Worm (Caenorhabditis elegans) whole organism, L2 larva: ENCODE results near the gene gtsf-1.

Experiments used
- C34F6.9 ChIP-seq: fragments of 150-350 bp; optimal IDR thresholded peaks from 2 replicates; lab custom pipeline; 2014; ENCODE audit warnings: missing biosample characterization, missing genetic modification characterization
- F13H6.1 ChIP-seq: sonication (generic microtip); optimal IDR thresholded peaks from 2 replicates; lab custom pipeline; 2016; ENCODE audit warnings: missing genetic modification characterization, missing compliant biosample characterization
- Y55F3AM.14 ChIP-seq: fragments of 200-800 bp; sonication (Bioruptor generic); optimal IDR thresholded peaks from 2 replicates; lab custom pipeline; 2018; ENCODE audit warnings: mild to moderate bottlenecking, missing genetic modification characterization, missing compliant biosample characterization
- alr-1 ChIP-seq: fragments of 150-350 bp; optimal IDR thresholded peaks from 2 replicates; lab custom pipeline; 2014; ENCODE audit warnings: missing biosample characterization, missing genetic modification characterization
- aly-2 ChIP-seq: fragments of 150-350 bp; optimal IDR thresholded peaks from 2 replicates; lab custom pipeline; 2014; ENCODE audit warnings: missing biosample characterization, missing genetic modification characterization
- ceh-16 ChIP-seq: fragments of 150-350 bp; optimal IDR thresholded peaks from 2 replicates; lab custom pipeline; 2014; ENCODE audit warnings: missing biosample characterization, missing genetic modification characterization
- ceh-82 ChIP-seq: fragments of 150-350 bp; optimal IDR thresholded peaks from 2 replicates; lab custom pipeline; 2014; ENCODE audit warnings: missing biosample characterization, missing genetic modification characterization
- crh-2 ChIP-seq: sonication (generic microtip); optimal IDR thresholded peaks from 2 replicates; lab custom pipeline; 2017; ENCODE audit warnings: missing biosample characterization, missing genetic modification characterization
- dmd-4 ChIP-seq: sonication (generic microtip); optimal IDR thresholded peaks from 2 replicates; lab custom pipeline; 2017; ENCODE audit warnings: missing biosample characterization, missing genetic modification characterization
- elt-1 ChIP-seq: fragments of 150-350 bp; optimal IDR thresholded peaks from 2 replicates; lab custom pipeline; 2014; ENCODE audit warnings: missing biosample characterization, missing genetic modification characterization
- gmeb-1 ChIP-seq: fragments of 150-350 bp; optimal IDR thresholded peaks from 2 replicates; lab custom pipeline; 2014; ENCODE audit warnings: missing biosample characterization, missing genetic modification characterization
- lin-11 ChIP-seq: fragments of 150-350 bp; sonication (generic microtip); optimal IDR thresholded peaks from 2 replicates; lab custom pipeline; 2014; ENCODE audit warnings: missing biosample characterization, missing genetic modification characterization, inconsistent platforms, mixed read lengths
- lin-13 ChIP-seq: fragments of 150-350 bp; optimal IDR thresholded peaks from 2 replicates; lab custom pipeline; 2014; ENCODE audit warnings: missing biosample characterization, missing genetic modification reagents, missing genetic modification characterization
- lin-39 ChIP-seq: fragments of 150-350 bp; optimal IDR thresholded peaks from 2 replicates; lab custom pipeline; 2014; ENCODE audit warnings: missing biosample characterization, missing genetic modification reagents, missing genetic modification characterization
- lsy-2 ChIP-seq, 2 experiments: fragments of 150-350 bp in 1 of 2; sonication (generic microtip) in 1 of 2; optimal IDR thresholded peaks; 2 replicates each; lab custom pipeline; 2014 to 2017; ENCODE audit warnings: missing biosample characterization in 2 of 2, missing genetic modification characterization in 2 of 2
- mbf-1 ChIP-seq: sonication (generic microtip); optimal IDR thresholded peaks from 2 replicates; lab custom pipeline; 2017; ENCODE audit warnings: missing biosample characterization, missing genetic modification characterization
- mdl-1 ChIP-seq, 2 experiments: fragments of 150-350 bp in 1 of 2; sonication (generic microtip) in 1 of 2; optimal IDR thresholded peaks; 2 replicates each; lab custom pipeline; 2017; ENCODE audit warnings: missing biosample characterization in 2 of 2, missing genetic modification characterization in 2 of 2
- nhr-11 ChIP-seq: fragments of 150-350 bp; optimal IDR thresholded peaks from 2 replicates; lab custom pipeline; 2014; ENCODE audit warnings: missing biosample characterization, missing genetic modification characterization
- nhr-129 ChIP-seq: fragments of 150-350 bp; optimal IDR thresholded peaks from 2 replicates; lab custom pipeline; 2014; ENCODE audit warnings: missing biosample characterization, missing genetic modification characterization
- nhr-21 ChIP-seq: fragments of 150-350 bp; optimal IDR thresholded peaks from 2 replicates; lab custom pipeline; 2014; ENCODE audit warnings: missing biosample characterization, missing genetic modification characterization
- nhr-23 ChIP-seq: fragments of 150-350 bp; optimal IDR thresholded peaks from 2 replicates; lab custom pipeline; 2014; ENCODE audit warnings: missing biosample characterization, missing genetic modification reagents, missing genetic modification characterization
- nhr-237 ChIP-seq: fragments of 150-350 bp; optimal IDR thresholded peaks from 2 replicates; lab custom pipeline; 2014; ENCODE audit warnings: missing biosample characterization, missing genetic modification characterization
- nhr-25 ChIP-seq: fragments of 150-350 bp; sonication (generic microtip); optimal IDR thresholded peaks from 3 replicates; lab custom pipeline; 2014; ENCODE audit warnings: missing biosample characterization, missing genetic modification characterization
- nhr-6 ChIP-seq: fragments of 150-350 bp; optimal IDR thresholded peaks from 2 replicates; lab custom pipeline; 2014; ENCODE audit warnings: missing biosample characterization, missing genetic modification characterization
- nhr-77 ChIP-seq: fragments of 150-350 bp; optimal IDR thresholded peaks from 2 replicates; lab custom pipeline; 2014; ENCODE audit warnings: missing biosample characterization, missing genetic modification characterization
- peb-1 ChIP-seq: fragments of 150-350 bp; optimal IDR thresholded peaks from 2 replicates; lab custom pipeline; 2014; ENCODE audit warnings: missing biosample characterization, missing genetic modification characterization
- sem-4 ChIP-seq: fragments of 150-350 bp; optimal IDR thresholded peaks from 2 replicates; lab custom pipeline; 2014; ENCODE audit warnings: missing biosample characterization, missing genetic modification reagents, missing genetic modification characterization
- skn-1 ChIP-seq: sonication (generic microtip); optimal IDR thresholded peaks from 2 replicates; lab custom pipeline; 2017; ENCODE audit warnings: missing biosample characterization, missing genetic modification characterization
- sma-3 ChIP-seq: sonication (generic microtip); optimal IDR thresholded peaks from 2 replicates; lab custom pipeline; 2016; ENCODE audit warnings: missing genetic modification reagents, missing genetic modification characterization, missing compliant biosample characterization
- sma-9 ChIP-seq, 2 experiments: fragments of 150-350 bp in 1 of 2; sonication (generic microtip) in 1 of 2; optimal IDR thresholded peaks; 2 replicates each; lab custom pipeline; 2014 to 2016; ENCODE audit warnings: missing genetic modification characterization in 2 of 2, mild to moderate bottlenecking in 1 of 2, missing biosample characterization in 1 of 2, missing compliant biosample characterization in 1 of 2, missing genetic modification reagents in 1 of 2, moderate library complexity in 1 of 2
- snpc-4 ChIP-seq: fragments of 150-350 bp; optimal IDR thresholded peaks from 2 replicates; lab custom pipeline; 2014; ENCODE audit warnings: missing biosample characterization, missing genetic modification characterization
- unc-55 ChIP-seq: fragments of 150-350 bp; sonication (generic microtip); optimal IDR thresholded peaks from 3 replicates; lab custom pipeline; 2014; ENCODE audit warnings: missing biosample characterization, missing genetic modification reagents, missing genetic modification characterization
- unc-62 ChIP-seq: fragments of 150-350 bp; optimal IDR thresholded peaks from 2 replicates; lab custom pipeline; 2014; ENCODE audit warnings: missing biosample characterization, missing genetic modification reagents, missing genetic modification characterization
- zag-1 ChIP-seq: fragments of 150-350 bp; optimal IDR thresholded peaks from 2 replicates; lab custom pipeline; 2014; ENCODE audit warnings: missing biosample characterization, missing genetic modification characterization
- ztf-1 ChIP-seq: fragments of 200-800 bp; sonication (Bioruptor generic); conservative IDR thresholded peaks from 2 replicates; pipeline ENCODE4 v1.3.6; 2022; ENCODE audit warnings: missing genetic modification characterization, missing compliant biosample characterization
- ztf-11 ChIP-seq: sonication (generic microtip); optimal IDR thresholded peaks from 2 replicates; lab custom pipeline; 2017; ENCODE audit warnings: missing biosample characterization, missing genetic modification characterization
- ztf-4 ChIP-seq: fragments of 150-350 bp; optimal IDR thresholded peaks from 2 replicates; lab custom pipeline; 2014; ENCODE audit warnings: missing biosample characterization, missing genetic modification characterization

gtsf-1 gene

ce11 chrIV:16854790-16855189 lies 10.8 kb upstream of the gtsf-1 start, which contains the start of gene map-2:
Gene map-2, minus strand, starts transcription at chrIV:16854890.
- no peak for TF ChIP-seq nhr-11 (tag; lab: Kevin White, UChicago)
- no peak for TF ChIP-seq lsy-2 (tag; optimal IDR thresholded peaks at IDR 0.05; lab: Kevin White, UChicago)
- TF ChIP-seq unc-62 (GFP tag; lab: Kevin White, UChicago): no peak
- TF ChIP-seq Y55F3AM.14: no peak
- TF ChIP-seq nhr-23 (tag; lab: Kevin White, UChicago): no peak
- no peak for TF ChIP-seq ztf-4
- no peak for TF ChIP-seq mdl-1 (tag; optimal IDR thresholded peaks at IDR 0.05; lab: Kevin White, UChicago)
- no peak for TF ChIP-seq C34F6.9
- no peak for TF ChIP-seq aly-2 (tag; lab: Kevin White, UChicago)
- TF ChIP-seq ztf-1 (GFP tag; lab: Robert Waterston, UW): no peak
- no peak for TF ChIP-seq nhr-237 (tag; lab: Kevin White, UChicago)

ce11 chrIV:16860702-16861101 lies 4.9 kb upstream of the gtsf-1 start:
- TF ChIP-seq Y55F3AM.14 (no peak), ztf-11 (no peak), lsy-2 (tag; optimal IDR thresholded peaks at IDR 0.05; lab: Kevin White, UChicago) (no peak), mbf-1 (tag; lab: Kevin White, UChicago) (no peak), lin-13 (GFP tag; lab: Kevin White, UChicago) (no peak), nhr-11 (tag; lab: Kevin White, UChicago) (no peak), lin-11 (tag; lab: Kevin White, UChicago) (no peak), zag-1 (tag; lab: Kevin White, UChicago) (no peak), C34F6.9 (no peak), alr-1 (tag; lab: Kevin White, UChicago) (no peak), ztf-4 (no peak), unc-55 (GFP tag; lab: Kevin White, UChicago) (no peak), lin-39 (tag; lab: Kevin White, UChicago) (no peak), peb-1 (tag; lab: Kevin White, UChicago) (no peak), nhr-21 (no peak), elt-1 (tag; lab: Kevin White, UChicago) (no peak), nhr-129 (no peak)

- TF ChIP-seq snpc-4: no peak
- TF ChIP-seq ceh-16 (tag; lab: Kevin White, UChicago): no peak
- TF ChIP-seq lsy-2 (tag; optimal IDR thresholded peaks at IDR 0.05; lab: Kevin White, UChicago): peak; percentile 28 to 62
- TF ChIP-seq lin-11 (tag; lab: Kevin White, UChicago): peak; percentile 15
- TF ChIP-seq lin-13 (GFP tag; lab: Kevin White, UChicago): peak; percentile 52
- no peak for TF ChIP-seq mdl-1 (tag; optimal IDR thresholded peaks at IDR 0.05; lab: Kevin White, UChicago)
- peak; percentile 48 for TF ChIP-seq nhr-25 (tag; lab: Kevin White, UChicago)
- no peak for TF ChIP-seq dmd-4 (tag; lab: Kevin White, UChicago)
- no peak for TF ChIP-seq ceh-82 (tag; lab: Kevin White, UChicago)
- no peak for TF ChIP-seq nhr-77 (tag; lab: Kevin White, UChicago)
- peak; percentile 77 for TF ChIP-seq unc-55 (GFP tag; lab: Kevin White, UChicago)
- TF ChIP-seq gmeb-1 (tag; lab: Kevin White, UChicago): peak; percentile 38
- peak; percentile 23 for TF ChIP-seq sem-4 (tag; lab: Kevin White, UChicago)
- no peak for TF ChIP-seq mbf-1 (tag; lab: Kevin White, UChicago)
- TF ChIP-seq crh-2 (tag; lab: Kevin White, UChicago): peak; percentile 13
- TF ChIP-seq C34F6.9: peak; percentile 62
- TF ChIP-seq nhr-129: peak; percentile 35
- TF ChIP-seq sma-3 (GFP tag; lab: Kevin White, UChicago): peak; percentile 43
- no peak for TF ChIP-seq nhr-21
- no peak for TF ChIP-seq ztf-11
- no peak for TF ChIP-seq alr-1 (tag; lab: Kevin White, UChicago)
- TF ChIP-seq F13H6.1 (tag; lab: Kevin White, UChicago): peak; percentile 15
- TF ChIP-seq nhr-6 (tag; lab: Kevin White, UChicago): no peak
- no peak for TF ChIP-seq skn-1
Observed at ce11 chrIV:16863431-16863895, 2.2 kb upstream of the gtsf-1 start, which contains the start of the genes mel-46 and lsy-13. Gene mel-46, minus strand, starts transcription at chrIV:16863481. Gene lsy-13, plus strand, starts transcription at chrIV:16863870.

ce11 chrIV:16864876-16865275 lies 764 bp upstream of the gtsf-1 start:
- no peak for TF ChIP-seq lsy-2 (tag; optimal IDR thresholded peaks at IDR 0.05; lab: Kevin White, UChicago)
- no peak for TF ChIP-seq sma-9 (GFP tag; optimal IDR thresholded peaks at IDR 0.05; lab: Kevin White, UChicago)
- TF ChIP-seq sma-9 (tag; optimal IDR thresholded peaks at IDR 0.05; lab: Kevin White, UChicago): no peak
- no peak for TF ChIP-seq snpc-4
